Comparison of ENCODE assay signal across 6 worm cellular contexts in the genomic region with DNA sequence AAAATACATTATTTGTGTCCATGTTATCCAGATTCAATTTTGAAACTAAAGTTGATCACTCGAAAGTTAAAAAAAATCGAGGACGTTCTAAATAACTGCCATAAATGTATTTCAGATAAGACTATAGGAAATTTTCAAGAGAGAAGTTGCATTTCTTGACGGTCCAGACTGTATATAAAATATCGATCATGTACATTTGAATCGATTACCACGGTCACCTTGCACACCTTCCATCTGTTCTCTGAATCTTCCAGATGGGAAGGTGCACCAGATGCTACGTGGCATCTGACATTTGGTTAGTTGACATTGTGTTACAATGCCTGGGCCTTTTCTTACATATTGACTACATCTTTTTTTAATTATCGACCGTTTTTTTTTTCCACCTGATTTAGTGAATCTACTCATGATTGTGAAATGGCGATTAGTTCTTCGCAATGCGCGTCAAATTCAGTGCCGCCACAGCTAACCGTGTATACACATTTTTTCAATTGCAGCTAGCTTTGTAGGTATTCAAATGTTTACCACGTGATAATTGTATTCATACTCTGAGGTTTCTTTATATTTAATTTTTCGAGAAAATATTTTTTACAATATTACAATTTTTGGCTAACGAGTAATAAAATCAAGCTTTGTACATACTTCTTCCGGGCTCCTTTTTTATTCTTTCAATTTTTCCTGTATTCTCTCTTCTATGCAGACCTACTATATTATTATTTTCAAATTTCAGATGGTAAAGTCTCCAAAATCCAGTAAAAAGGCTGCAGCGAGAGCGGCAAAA.
A peak's percentile ranks its signal among the peaks of the same experiment; 100 is the strongest.
TF ChIP-seq lines count a peak whose summit lies in the region.

Gene skr-16, plus strand, starts transcription at position 728 of the 778 bp plus-strand sequence.

TF ChIP-seq in whole organism, L1 larva, 84 proteins besides CTCF, POLR2A, EP300 and RAD21 (continues in another document):
- TF ChIP-seq nhr-85 (tag; lab: Kevin White, UChicago) (peak; percentile 55), unc-62 (GFP tag; optimal IDR thresholded peaks at IDR 0.05; lab: Kevin White, UChicago) (no peak), sptf-1 (tag; optimal IDR thresholded peaks at IDR 0.05; lab: Kevin White, UChicago) (no peak), tlp-1 (tag; optimal IDR thresholded peaks at IDR 0.05; lab: Kevin White, UChicago) (no peak), nhr-71 (tag; optimal IDR thresholded peaks at IDR 0.05; lab: Kevin White, UChicago) (no peak), fkh-8 (tag; optimal IDR thresholded peaks at IDR 0.05; lab: Kevin White, UChicago) (peak; percentile 6), mdl-1 (tag; optimal IDR thresholded peaks at IDR 0.05; lab: Kevin White, UChicago) (peak in 1 of 2 experiments; percentile 47), lin-14 (GFP tag; optimal IDR thresholded peaks at IDR 0.05; lab: Kevin White, UChicago) (no peak), C34B4.2 (tag; optimal IDR thresholded peaks at IDR 0.05; lab: Kevin White, UChicago) (no peak), blmp-1 (tag; optimal IDR thresholded peaks at IDR 0.05; lab: Kevin White, UChicago) (no peak), unc-86 (tag; optimal IDR thresholded peaks at IDR 0.05; lab: Kevin White, UChicago) (no peak), mep-1 (tag; optimal IDR thresholded peaks at IDR 0.05; lab: Kevin White, UChicago) (peak; percentile 79), nhr-77 (tag; optimal IDR thresholded peaks at IDR 0.05; lab: Kevin White, UChicago) (no peak), fos-1 (tag; optimal IDR thresholded peaks at IDR 0.05; lab: Kevin White, UChicago) (no peak)

TF ChIP-seq in whole organism, L2 larva, 48 proteins besides CTCF, POLR2A, EP300 and RAD21:
- TF ChIP-seq ceh-82 (tag; optimal IDR thresholded peaks at IDR 0.05; lab: Kevin White, UChicago) (no peak), unc-55 (GFP tag; optimal IDR thresholded peaks at IDR 0.05; lab: Kevin White, UChicago) (peak; percentile 31), C34F6.9 (tag; optimal IDR thresholded peaks at IDR 0.05; lab: Kevin White, UChicago) (peak; percentile 70), crh-2 (tag; optimal IDR thresholded peaks at IDR 0.05; lab: Kevin White, UChicago) (peak; percentile 43), blmp-1 (tag; optimal IDR thresholded peaks at IDR 0.05; lab: Kevin White, UChicago; ENCODE audit: insufficient read depth) (no peak), nhr-129 (tag; optimal IDR thresholded peaks at IDR 0.05; lab: Kevin White, UChicago) (peak; percentile 0), lin-13 (GFP tag; optimal IDR thresholded peaks at IDR 0.05; lab: Kevin White, UChicago) (peak; percentile 1), nhr-21 (tag; optimal IDR thresholded peaks at IDR 0.05; lab: Kevin White, UChicago) (no peak), sma-3 (GFP tag; optimal IDR thresholded peaks at IDR 0.05; lab: Kevin White, UChicago) (peak; percentile 5)

TF ChIP-seq in whole organism, L3 larva, 47 proteins besides CTCF, POLR2A, EP300 and RAD21:
- peak; percentile 12 for TF ChIP-seq elt-2 (tag; optimal IDR thresholded peaks at IDR 0.05; lab: Kevin White, UChicago)
- peak; percentile 44 for TF ChIP-seq hmg-11 (tag; optimal IDR thresholded peaks at IDR 0.05; lab: Kevin White, UChicago)
- TF ChIP-seq pqm-1 (tag; optimal IDR thresholded peaks at IDR 0.05; lab: Kevin White, UChicago) = peak; percentile 3
- TF ChIP-seq elt-1 (tag; optimal IDR thresholded peaks at IDR 0.05; lab: Kevin White, UChicago) = no peak
- no peak for TF ChIP-seq nhr-23 (tag; optimal IDR thresholded peaks at IDR 0.05; lab: Kevin White, UChicago)

TF ChIP-seq in whole organism, L4 larva, 104 proteins besides CTCF, POLR2A, EP300 and RAD21:
- TF ChIP-seq mep-1 (tag; optimal IDR thresholded peaks at IDR 0.05; lab: Kevin White, UChicago) (no peak), daf-16 (GFP tag; optimal IDR thresholded peaks at IDR 0.05; lab: Kevin White, UChicago) (no peak), daf-16 (tag; optimal IDR thresholded peaks at IDR 0.05; lab: Kevin White, UChicago) (peak; percentile 33), dpl-1 (GFP tag; optimal IDR thresholded peaks at IDR 0.05; lab: Kevin White, UChicago) (peak; percentile 48), mdl-1 (tag; optimal IDR thresholded peaks at IDR 0.05; lab: Kevin White, UChicago) (peak in 1 of 2 experiments; percentile 54), aha-1 (tag; lab: Kevin White, UChicago) (peak; percentile 29), unc-62 (GFP tag; optimal IDR thresholded peaks at IDR 0.05 in 1 of 2; lab: Kevin White, UChicago) (peak in 1 of 2 experiments; percentile 23), unc-62 (tag; optimal IDR thresholded peaks at IDR 0.05; lab: Kevin White, UChicago) (no peak), T20F7.1 (GFP tag; optimal IDR thresholded peaks at IDR 0.05; lab: Kevin White, UChicago) (peak; percentile 21), zfp-2 (tag; optimal IDR thresholded peaks at IDR 0.05; lab: Kevin White, UChicago) (no peak), mxl-2 (GFP tag; conservative IDR thresholded peaks at IDR 0.05; lab: Robert Waterston, UW) (no peak), F26F4.8 (GFP tag; conservative IDR thresholded peaks at IDR 0.05; lab: Robert Waterston, UW) (no peak), hlh-30 (tag; optimal IDR thresholded peaks at IDR 0.05; lab: Kevin White, UChicago; ENCODE audit: insufficient read depth) (peak; percentile 84), ces-1 (GFP tag; optimal IDR thresholded peaks at IDR 0.05; lab: Kevin White, UChicago) (no peak), ZK337.2 (GFP tag; IDR thresholded peaks at IDR 0.05; lab: Robert Waterston, UW) (no peak), dve-1 (tag; optimal IDR thresholded peaks at IDR 0.05; lab: Kevin White, UChicago; ENCODE audit: insufficient read depth) (peak; percentile 45)

TF ChIP-seq in whole organism, late embryonic, 69 proteins besides CTCF, POLR2A, EP300 and RAD21:
- TF ChIP-seq hlh-30 (tag; optimal IDR thresholded peaks at IDR 0.05; lab: Kevin White, UChicago; ENCODE audit: insufficient read depth) = peak; percentile 45
- no peak for TF ChIP-seq dve-1 (tag; optimal IDR thresholded peaks at IDR 0.05; lab: Kevin White, UChicago)
- TF ChIP-seq Y22D7AL.16 (tag; optimal IDR thresholded peaks at IDR 0.05; lab: Kevin White, UChicago) = no peak

TF ChIP-seq in whole organism, mixed stage, embryonic, 35 proteins besides CTCF, POLR2A, EP300 and RAD21:
- peak; percentile 55 for TF ChIP-seq cnd-1 (tag; optimal IDR thresholded peaks at IDR 0.05; lab: Kevin White, UChicago)
- peak; percentile 56 for TF ChIP-seq ceh-39 (tag; optimal IDR thresholded peaks at IDR 0.05; lab: Kevin White, UChicago)
- peak; percentile 29 for TF ChIP-seq lsy-2 (tag; optimal IDR thresholded peaks at IDR 0.05; lab: Kevin White, UChicago)
- peak; percentile 4 for TF ChIP-seq lin-13 (tag; optimal IDR thresholded peaks at IDR 0.05; lab: Kevin White, UChicago)
- TF ChIP-seq unc-39 (tag; optimal IDR thresholded peaks at IDR 0.05; lab: Kevin White, UChicago) = no peak
- TF ChIP-seq flh-1 (GFP tag; optimal IDR thresholded peaks at IDR 0.05; lab: Kevin White, UChicago) = no peak
- TF ChIP-seq lin-32 (GFP tag; optimal IDR thresholded peaks at IDR 0.05; lab: Kevin White, UChicago) = no peak

Comparison
In these comparisons a context has a peak if more than half of its experiments do, and no peak if none do; other contexts are left out.
1. Of the 29 proteins assayed by ChIP-seq in both whole organism, L4 larva and whole organism, L1 larva: peak only in whole organism, L4 larva: aha-1; only in whole organism, L1 larva: mep-1, skn-1 and snpc-4; in both: dpl-1; in neither: 21; mixed calls (peak in some experiments, not most) for 3.